Fruit fly (Drosophila melanogaster): ENCODE results near the gene CG42371.

- TF ChIP-seq pan (optimal IDR thresholded peaks at IDR 0.05), result no peak
- no peak for TF ChIP-seq psq (optimal IDR thresholded peaks at IDR 0.05)
These were observed 10.3 kb upstream of the CG42371 start for dm6 chr2L:2227316-2227715.

Measured in whole organism.